Worm (Caenorhabditis elegans) whole organism, L3 larva: ENCODE data around the gene F32E10.5.

ENCODE experiments used
- egl-5 ChIP-seq: fragments of 150-350 bp; optimal IDR thresholded peaks from 2 replicates; lab custom pipeline; 2017; ENCODE audit warnings: missing biosample characterization, missing genetic modification reagents, missing genetic modification characterization, inconsistent platforms
- fkh-10 ChIP-seq: sonication (generic microtip); optimal IDR thresholded peaks from 2 replicates; lab custom pipeline; 2017; ENCODE audit warnings: missing biosample characterization, missing genetic modification reagents, missing genetic modification characterization
- nhr-25 ChIP-seq: sonication (generic microtip); optimal IDR thresholded peaks from 2 replicates; lab custom pipeline; 2017; ENCODE audit warnings: missing biosample characterization, missing genetic modification characterization

Gene F32E10.5

ce11 chrIV:7530226-7531070, 47.7 kb downstream of the F32E10.5 start:
- no peak for TF ChIP-seq fkh-10 (GFP tag; lab: Kevin White, UChicago)
- peak; percentile 26 for TF ChIP-seq egl-5
- peak; percentile 48 for TF ChIP-seq nhr-25
